Worm (Caenorhabditis elegans): ENCODE measurements around the gene F43C11.1.

DNA sequence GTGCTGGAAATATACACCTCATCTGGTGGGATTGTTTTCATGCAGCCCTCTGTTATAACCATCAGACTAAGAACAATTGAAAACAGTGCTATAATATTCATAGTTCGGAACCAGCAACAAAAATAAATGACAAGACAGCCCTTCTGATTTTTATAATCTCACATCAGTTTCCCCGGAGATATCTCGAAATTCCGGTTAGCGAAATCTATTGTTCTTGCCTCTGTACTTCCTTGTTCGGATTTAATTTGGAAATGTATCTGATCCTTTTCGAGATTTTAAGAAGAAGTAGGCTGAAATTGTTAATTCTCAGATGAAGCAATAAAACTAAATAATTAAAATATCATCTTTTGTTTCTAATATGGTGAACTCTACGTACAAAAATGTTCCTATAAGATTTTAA lies 6.8 kb downstream of the F43C11.1 start, which contains the start of gene F43C11.11:
- TF ChIP-seq ets-4 (GFP tag; optimal IDR thresholded peaks at IDR 0.05) (no peak), ZK185.1 (tag; optimal IDR thresholded peaks at IDR 0.05; ENCODE audit: poor library complexity, severe bottlenecking) (no peak), hsf-1 (GFP tag; IDR thresholded peaks at IDR 0.05) (no peak)
